Fruit fly (Drosophila melanogaster): ENCODE measurements around the gene Rab11.

- peak; percentile 92 for TF ChIP-seq CG4496 (GFP tag; IDR thresholded peaks at IDR 0.05)
- peak; percentile 56 for TF ChIP-seq Snoo (tag; optimal IDR thresholded peaks at IDR 0.05)
- TF ChIP-seq CG10348 (GFP tag; IDR thresholded peaks at IDR 0.05): 0 out of 2 replicates have a peak, but pooled peaks have one; percentile 10
These were observed 1.7 kb downstream of the Rab11 start for dm6 chr3R:21112742-21113465.

Measured in whole organism, pupa.